Fruit fly (Drosophila melanogaster): ENCODE measurements around the gene CycD.

CycD gene

dm6 chrX:15867863-15868262 lies 41.6 kb downstream of the CycD start, which contains the start of gene Gapdh2 (continued):
- TF ChIP-seq CG15696 (tag; optimal IDR thresholded peaks at IDR 0.05) (peak; percentile 93), CG18476 (GFP tag; optimal IDR thresholded peaks at IDR 0.05) (peak; percentile 99), HmgZ (tag; optimal IDR thresholded peaks at IDR 0.05) (peak; percentile 100), CG9437 (GFP tag; optimal IDR thresholded peaks at IDR 0.05) (peak; percentile 96), CG9215 (GFP tag; IDR thresholded peaks at IDR 0.05) (peak; percentile 96), mirr (GFP tag; optimal IDR thresholded peaks at IDR 0.05) (peak; percentile 100), ro (GFP tag; IDR thresholded peaks at IDR 0.05) (no peak; the same call in 1 of the 2 replicates), CG11504 (tag; optimal IDR thresholded peaks at IDR 0.05) (peak; percentile 99), E2f1 (GFP tag; IDR thresholded peaks at IDR 0.05) (peak; percentile 99), CG4617 (GFP tag; optimal IDR thresholded peaks at IDR 0.05; ENCODE audit: borderline replicate concordance) (peak; percentile 95), Gsc (GFP tag; IDR thresholded peaks at IDR 0.05) (no peak), Sry-δ (GFP tag; optimal IDR thresholded peaks at IDR 0.05) (peak; percentile 65), CG10267 (tag; optimal IDR thresholded peaks at IDR 0.05) (peak; percentile 98), Myb (GFP tag; optimal IDR thresholded peaks at IDR 0.05) (peak; percentile 83), CG13123 (GFP tag; optimal IDR thresholded peaks at IDR 0.05) (peak; percentile 96), bab2 (GFP tag; optimal IDR thresholded peaks at IDR 0.05) (peak; percentile 98), CG10565 (GFP tag; optimal IDR thresholded peaks at IDR 0.05) (peak; percentile 92), NFAT (GFP tag; IDR thresholded peaks at IDR 0.05) (peak; percentile 98), emc (GFP tag; optimal IDR thresholded peaks at IDR 0.05) (peak; percentile 94), CG10321 (GFP tag; IDR thresholded peaks at IDR 0.05) (peak; percentile 90), CG32532 (GFP tag; IDR thresholded peaks at IDR 0.05) (peak; percentile 100), H15 (GFP tag; IDR thresholded peaks at IDR 0.05) (peak; percentile 97), CG8281 (tag; optimal IDR thresholded peaks at IDR 0.05) (peak; percentile 96), CG13624 (GFP tag; optimal IDR thresholded peaks at IDR 0.05) (peak; percentile 99), CG30020 (tag; optimal IDR thresholded peaks at IDR 0.05) (peak; percentile 90), luna (GFP tag; optimal IDR thresholded peaks at IDR 0.05) (peak; percentile 94), CG5180 (GFP tag; optimal IDR thresholded peaks at IDR 0.05) (peak; percentile 95), fru (optimal IDR thresholded peaks at IDR 0.05) (no peak), Side (GFP tag; optimal IDR thresholded peaks at IDR 0.05) (peak; percentile 96), zen2 (GFP tag; IDR thresholded peaks at IDR 0.05; ENCODE audit: partially characterized antibody) (no peak), CG16815 (GFP tag; optimal IDR thresholded peaks at IDR 0.05) (peak; percentile 81), CG3407 (GFP tag; optimal IDR thresholded peaks at IDR 0.05) (peak; percentile 97), CG18011 (GFP tag; optimal IDR thresholded peaks at IDR 0.05) (peak; percentile 93), Meics (GFP tag; optimal IDR thresholded peaks at IDR 0.05) (peak; percentile 100), wek (GFP tag; optimal IDR thresholded peaks at IDR 0.05) (peak; percentile 96), jumu (GFP tag; optimal IDR thresholded peaks at IDR 0.05) (peak; percentile 90), CG7745 (tag; optimal IDR thresholded peaks at IDR 0.05) (peak; percentile 82), CG17912 (GFP tag; optimal IDR thresholded peaks at IDR 0.05) (peak; percentile 100), nom (GFP tag; optimal IDR thresholded peaks at IDR 0.05) (peak; percentile 100), Sin3A (optimal IDR thresholded peaks at IDR 0.05) (no peak), kah (GFP tag; optimal IDR thresholded peaks at IDR 0.05) (peak; percentile 99), CG6175 (GFP tag; IDR thresholded peaks at IDR 0.05) (peak; percentile 98), Opbp (GFP tag; IDR thresholded peaks at IDR 0.05; ENCODE audit: partially characterized antibody) (no peak), PHDP (tag; optimal IDR thresholded peaks at IDR 0.05) (peak; percentile 100), hkb (optimal IDR thresholded peaks at IDR 0.05) (no peak), hkb (GFP tag; IDR thresholded peaks at IDR 0.05) (peak; percentile 100), oc (tag; optimal IDR thresholded peaks at IDR 0.05) (peak; percentile 100), HLH3B (GFP tag; IDR thresholded peaks at IDR 0.05) (peak; percentile 99), CG14965 (GFP tag; optimal IDR thresholded peaks at IDR 0.05; ENCODE audit: borderline replicate concordance) (peak; percentile 76), Taf1 (GFP tag; IDR thresholded peaks at IDR 0.05) (peak; percentile 98), Eip74EF (GFP tag; optimal IDR thresholded peaks at IDR 0.05) (peak in 1 of 2 experiments; percentile 100)

Data from whole organism, embryonic.